Worm (Caenorhabditis elegans) whole organism, late embryonic: ENCODE measurements around the gene ubc-26.

Experiments
- ceh-9 ChIP-seq: sonication (generic microtip); optimal IDR thresholded peaks from 2 replicates; lab custom pipeline; 2016; ENCODE audit warnings: mild to moderate bottlenecking, missing genetic modification characterization, inconsistent platforms, missing compliant biosample characterization
- fkh-10 ChIP-seq: fragments of 150-350 bp; optimal IDR thresholded peaks from 2 replicates; lab custom pipeline; 2014; ENCODE audit warnings: missing biosample characterization, missing genetic modification reagents, missing genetic modification characterization

- TF ChIP-seq ceh-9 (tag; lab: Kevin White, UChicago) (no peak), fkh-10 (GFP tag; lab: Kevin White, UChicago) (no peak)
Observed at ce11 chrII:2931564-2931963, 31.4 kb upstream of the ubc-26 start.
